Fruit fly (Drosophila melanogaster) S2 (cell line): ENCODE results near the gene Saf6.

Source experiments
- CG8478 ChIP-seq: fragments of >200 bp; optimal IDR thresholded peaks from 2 replicates; lab custom pipeline; 2018
- CTCF ChIP-seq, 2 experiments: fragments of >200 bp; optimal IDR thresholded peaks; 2 replicates each; lab custom pipeline; 2018

dm6 chr2L:855052-855547, 39.4 kb upstream of the Saf6 start, which contains the start of gene CG13949:
- TF ChIP-seq CG8478 = no peak
- TF ChIP-seq CTCF (optimal IDR thresholded peaks at IDR 0.05; lab: Kevin White, UChicago) = peak; percentile 59 to 78
